Worm (Caenorhabditis elegans) whole organism, L4/young adult: Measurements from ENCODE around the gene T21C9.13.

Source experiments
- W03F9.2 ChIP-seq: fragments of 150-350 bp; optimal IDR thresholded peaks from 2 replicates; lab custom pipeline; 2014; ENCODE audit warnings: missing biosample characterization, missing genetic modification characterization
- dao-5 ChIP-seq: sonication (generic microtip); optimal IDR thresholded peaks from 2 replicates; lab custom pipeline; 2016; ENCODE audit warnings: missing genotype, missing genetic modification characterization, moderate library complexity, missing compliant biosample characterization
- him-1 ChIP-seq: sonication (generic microtip); optimal IDR thresholded peaks from 2 replicates; lab custom pipeline; 2016; ENCODE audit warnings: missing genotype, missing genetic modification reagents, missing genetic modification characterization, missing compliant biosample characterization

- TF ChIP-seq him-1 (tag; lab: Kevin White, UChicago), result no peak
- no peak for TF ChIP-seq W03F9.2 (tag; lab: Kevin White, UChicago)
- no peak for TF ChIP-seq dao-5 (tag; lab: Kevin White, UChicago)
Measured at ce11 chrV:10560621-10561020, 36.4 kb upstream of the T21C9.13 start, which contains the start of gene col-152.
